Fruit fly (Drosophila melanogaster) whole organism, embryonic: ENCODE results near the gene BOD1.

Experiments
- ATbp ChIP-seq: fragments of 200-800 bp; sonication (Bioruptor generic); optimal IDR thresholded peaks from 2 replicates; lab custom pipeline; 2017; ENCODE audit warnings: missing biosample characterization, mild to moderate bottlenecking, missing genetic modification characterization, missing genetic modification reagents
- Awh ChIP-seq: fragments of 200-800 bp; sonication (Bioruptor generic); IDR thresholded peaks from 2 replicates; pipeline ENCODE4, ENCODE4 v1.3.6; 2022; ENCODE audit warnings: missing biosample characterization, missing genetic modification characterization
- B-H1 ChIP-seq: fragments of 200-800 bp; sonication (Bioruptor generic); IDR thresholded peaks from 3 replicates; pipeline ENCODE4 v1.3.6; 2022; ENCODE audit warnings: missing biosample characterization, missing genetic modification characterization
- CG10147 ChIP-seq: fragments of 200-800 bp; sonication (Bioruptor generic); optimal IDR thresholded peaks from 2 replicates; lab custom pipeline; 2019; ENCODE audit warnings: missing biosample characterization, mild to moderate bottlenecking, missing genetic modification characterization, moderate library complexity
- CG10979 ChIP-seq: fragments of 200-800 bp; sonication (Bioruptor generic); optimal IDR thresholded peaks from 2 replicates; lab custom pipeline; 2018; ENCODE audit warnings: missing biosample characterization, mild to moderate bottlenecking, missing genetic modification characterization, moderate library complexity
- CG11398 ChIP-seq: fragments of 200-800 bp; sonication (Bioruptor generic); optimal IDR thresholded peaks from 2 replicates; lab custom pipeline; 2016; ENCODE audit warnings: missing biosample characterization, missing genetic modification characterization
- CG12155 ChIP-seq: fragments of 200-800 bp; sonication (Bioruptor generic); optimal IDR thresholded peaks from 3 replicates; lab custom pipeline; 2016; ENCODE audit warnings: missing biosample characterization, missing genetic modification characterization
- CG12236 ChIP-seq: fragments of 200-800 bp; sonication (Bioruptor generic); optimal IDR thresholded peaks from 2 replicates; lab custom pipeline; 2016; ENCODE audit warnings: missing biosample characterization, missing genetic modification characterization
- CG15514 ChIP-seq: fragments of 200-800 bp; sonication (Bioruptor generic); optimal IDR thresholded peaks from 3 replicates; lab custom pipeline; 2017; ENCODE audit warnings: missing biosample characterization, missing genetic modification characterization, mild to moderate bottlenecking, moderate library complexity, missing genetic modification reagents
- CG16779 ChIP-seq: fragments of 200-800 bp; sonication (Bioruptor generic); IDR thresholded peaks from 2 replicates; pipeline ENCODE4 v1.3.6; 2022; ENCODE audit warnings: missing biosample characterization, missing genetic modification characterization
- CG30020 ChIP-seq: fragments of 200-800 bp; optimal IDR thresholded peaks from 2 replicates; lab custom pipeline; 2019; ENCODE audit warnings: missing biosample characterization, mild to moderate bottlenecking, missing genetic modification characterization, moderate library complexity
- CG30431 ChIP-seq: fragments of 200-800 bp; sonication (Bioruptor generic); optimal IDR thresholded peaks from 2 replicates; lab custom pipeline; 2017; ENCODE audit warnings: missing biosample characterization, missing genetic modification characterization
- CG32767 ChIP-seq: fragments of 200-800 bp; sonication (Bioruptor generic); IDR thresholded peaks from 2 replicates; pipeline ENCODE4 v1.3.6; 2022; ENCODE audit warnings: missing biosample characterization, missing genetic modification characterization
- CG34224 ChIP-seq: fragments of 200-800 bp; sonication (Bioruptor generic); IDR thresholded peaks from 3 replicates; pipeline ENCODE4 v1.3.6; 2022; ENCODE audit warnings: missing biosample characterization, missing genetic modification characterization; ENCODE audit not compliant: partially characterized antibody
- CG43689 ChIP-seq: fragments of 200-800 bp; sonication (Bioruptor generic); IDR thresholded peaks from 2 replicates; pipeline ENCODE4 v1.3.6; 2022; ENCODE audit warnings: missing biosample characterization, missing genetic modification characterization
- CG4617 ChIP-seq: fragments of 200-800 bp; sonication (Bioruptor generic); optimal IDR thresholded peaks from 3 replicates; lab custom pipeline; 2016; ENCODE audit warnings: missing biosample characterization, missing genetic modification characterization, borderline replicate concordance
- CG6813 ChIP-seq: fragments of 200-800 bp; sonication (Bioruptor generic); optimal IDR thresholded peaks from 2 replicates; lab custom pipeline; 2017; ENCODE audit warnings: missing biosample characterization, missing genetic modification characterization, mild to moderate bottlenecking, moderate library complexity, missing genetic modification reagents
- CG8765 ChIP-seq: fragments of 200-800 bp; sonication (Bioruptor generic); IDR thresholded peaks from 2 replicates; pipeline ENCODE4 v1.3.6; 2022; ENCODE audit warnings: missing biosample characterization, missing genetic modification characterization
- Dad ChIP-seq: fragments of 200-800 bp; sonication (Bioruptor generic); optimal IDR thresholded peaks from 3 replicates; lab custom pipeline; 2016; ENCODE audit warnings: missing biosample characterization, missing genetic modification characterization
- Dek ChIP-seq: fragments of 200-800 bp; sonication (Bioruptor generic); optimal IDR thresholded peaks from 3 replicates; lab custom pipeline; 2019; ENCODE audit warnings: missing biosample characterization, mild to moderate bottlenecking, missing genetic modification characterization, moderate library complexity
- Dip3 ChIP-seq: fragments of 200-800 bp; sonication (Bioruptor generic); optimal IDR thresholded peaks from 3 replicates; lab custom pipeline; 2016; ENCODE audit warnings: missing biosample characterization, missing genetic modification characterization
- Elba2 ChIP-seq: fragments of 200-800 bp; sonication (Bioruptor generic); optimal IDR thresholded peaks from 3 replicates; lab custom pipeline; 2016; ENCODE audit warnings: missing biosample characterization, missing genetic modification characterization
- Fer3 ChIP-seq: fragments of 200-800 bp; sonication (Bioruptor generic); optimal IDR thresholded peaks from 2 replicates; lab custom pipeline; 2018; ENCODE audit warnings: missing biosample characterization, mild to moderate bottlenecking, missing genetic modification characterization, moderate library complexity
- HLH3B ChIP-seq: fragments of 200-800 bp; sonication (Bioruptor generic); IDR thresholded peaks from 2 replicates; pipeline ENCODE4 v1.3.6; 2022; ENCODE audit warnings: missing biosample characterization, missing genetic modification characterization
- HLHmδ ChIP-seq: fragments of 200-800 bp; sonication (Bioruptor generic); optimal IDR thresholded peaks from 2 replicates; lab custom pipeline; 2018; ENCODE audit warnings: missing biosample characterization, mild to moderate bottlenecking, missing genetic modification characterization, moderate library complexity
- Hr39 ChIP-seq: fragments of >200 bp; optimal IDR thresholded peaks from 2 replicates; lab custom pipeline; 2017
- Med ChIP-seq: fragments of 200-800 bp; sonication (Bioruptor generic); peaks from one replicate; lab custom pipeline; 2016; ENCODE audit warnings: missing biosample characterization, missing genetic modification characterization, mild to moderate bottlenecking, inconsistent platforms, moderate library complexity
- Meics ChIP-seq: fragments of 200-800 bp; sonication (Bioruptor generic); optimal IDR thresholded peaks from 2 replicates; lab custom pipeline; 2017; ENCODE audit warnings: missing biosample characterization, mild to moderate bottlenecking, missing genetic modification characterization
- TFAM ChIP-seq: fragments of 200-800 bp; sonication (Bioruptor generic); optimal IDR thresholded peaks from 2 replicates; lab custom pipeline; 2017; ENCODE audit warnings: missing biosample characterization, missing genetic modification characterization, inconsistent platforms
- bowl ChIP-seq: fragments of 200-800 bp; sonication (Bioruptor generic); IDR thresholded peaks from 2 replicates; pipeline ENCODE4 v1.3.6; 2022; ENCODE audit warnings: missing biosample characterization, missing genetic modification characterization
- cg ChIP-seq: fragments of 200-800 bp; sonication (Bioruptor generic); optimal IDR thresholded peaks from 3 replicates; lab custom pipeline; 2019; ENCODE audit warnings: missing biosample characterization, mild to moderate bottlenecking, missing genetic modification characterization, moderate library complexity
- croc ChIP-seq: fragments of 200-800 bp; sonication (Bioruptor generic); conservative IDR thresholded peaks from 3 replicates; pipeline ENCODE4 v1.3.6; 2022; ENCODE audit warnings: missing biosample characterization, missing genetic modification characterization
- ewg ChIP-seq: fragments of 200-800 bp; sonication (Bioruptor generic); optimal IDR thresholded peaks from 3 replicates; lab custom pipeline; 2017; ENCODE audit warnings: mild to moderate bottlenecking, missing biosample characterization, missing genetic modification reagents, missing genetic modification characterization
- fd96Cb ChIP-seq: fragments of 200-800 bp; sonication (Bioruptor generic); optimal IDR thresholded peaks from 2 replicates; lab custom pipeline; 2018; ENCODE audit warnings: missing biosample characterization, mild to moderate bottlenecking, missing genetic modification characterization, moderate library complexity
- fru ChIP-seq: fragments of >200 bp; optimal IDR thresholded peaks from 2 replicates; lab custom pipeline; 2017
- gt ChIP-seq: fragments of 200-800 bp; sonication (Bioruptor generic); IDR thresholded peaks from 2 replicates; pipeline ENCODE4 v1.3.6; 2022; ENCODE audit warnings: missing biosample characterization, missing genetic modification characterization
- h ChIP-seq: fragments of >200 bp; optimal IDR thresholded peaks from 2 replicates; lab custom pipeline; 2017
- her ChIP-seq: fragments of 200-800 bp; sonication (Bioruptor generic); optimal IDR thresholded peaks from 2 replicates; lab custom pipeline; 2016; ENCODE audit warnings: missing biosample characterization, missing genetic modification characterization
- jumu ChIP-seq: fragments of 200-800 bp; sonication (Bioruptor generic); optimal IDR thresholded peaks from 3 replicates; lab custom pipeline; 2016; ENCODE audit warnings: missing biosample characterization, missing genetic modification characterization
- knrl ChIP-seq: fragments of 200-800 bp; sonication (Bioruptor generic); IDR thresholded peaks from 3 replicates; pipeline ENCODE4 v1.3.6; 2022; ENCODE audit warnings: missing biosample characterization, missing genetic modification characterization; ENCODE audit not compliant: partially characterized antibody
- lmd ChIP-seq: fragments of 200-800 bp; sonication (Bioruptor generic); IDR thresholded peaks from 2 replicates; pipeline ENCODE4 v1.3.6; 2022; ENCODE audit warnings: missing biosample characterization, missing genetic modification characterization
- mld ChIP-seq: fragments of 200-800 bp; sonication (Bioruptor generic); IDR thresholded peaks from 3 replicates; pipeline ENCODE4 v1.3.6; 2022; ENCODE audit warnings: missing biosample characterization, missing genetic modification characterization; ENCODE audit not compliant: partially characterized antibody
- nmo ChIP-seq: fragments of 200-800 bp; sonication (Bioruptor generic); optimal IDR thresholded peaks from 2 replicates; lab custom pipeline; 2018; ENCODE audit warnings: missing biosample characterization, mild to moderate bottlenecking, missing genetic modification characterization, moderate library complexity
- pb ChIP-seq: fragments of 200-800 bp; sonication (Bioruptor generic); optimal IDR thresholded peaks from 3 replicates; lab custom pipeline; 2016; ENCODE audit warnings: missing biosample characterization, missing genetic modification characterization
- ranshi ChIP-seq: fragments of 200-800 bp; sonication (Bioruptor generic); IDR thresholded peaks from 2 replicates; pipeline ENCODE4 v1.3.6; 2022; ENCODE audit warnings: missing biosample characterization, missing genetic modification characterization
- salm ChIP-seq: fragments of 200-800 bp; sonication (Bioruptor generic); optimal IDR thresholded peaks from 2 replicates; lab custom pipeline; 2018; ENCODE audit warnings: missing biosample characterization, mild to moderate bottlenecking, missing genetic modification characterization
- scrt ChIP-seq: fragments of 200-800 bp; sonication (Bioruptor generic); optimal IDR thresholded peaks from 2 replicates; lab custom pipeline; 2018; ENCODE audit warnings: missing biosample characterization, mild to moderate bottlenecking, missing genetic modification characterization, moderate library complexity
- tgo ChIP-seq: fragments of 200-800 bp; sonication (Bioruptor generic); IDR thresholded peaks from 3 replicates; pipeline ENCODE4 v1.3.6; 2022; ENCODE audit warnings: missing biosample characterization, missing genetic modification characterization
- tio ChIP-seq: fragments of 200-800 bp; sonication (Bioruptor generic); optimal IDR thresholded peaks from 2 replicates; lab custom pipeline; 2017; ENCODE audit warnings: missing biosample characterization, missing genetic modification characterization, inconsistent platforms
- trem ChIP-seq: fragments of 200-800 bp; optimal IDR thresholded peaks from 3 replicates; lab custom pipeline; 2019; ENCODE audit warnings: missing biosample characterization, mild to moderate bottlenecking, missing genetic modification characterization, moderate library complexity
- unc-4 ChIP-seq: fragments of 200-800 bp; sonication (Bioruptor generic); IDR thresholded peaks from 2 replicates; pipeline ENCODE4 v1.3.6; 2022; ENCODE audit warnings: missing biosample characterization, missing genetic modification characterization; ENCODE audit not compliant: partially characterized antibody
- wor ChIP-seq: fragments of 200-800 bp; sonication (Bioruptor generic); IDR thresholded peaks from 2 replicates; pipeline ENCODE4 v1.3.6; 2022; ENCODE audit warnings: missing biosample characterization, missing genetic modification characterization

Gene BOD1

dm6 chr3R:27987329-27987728 lies 49.3 kb downstream of the BOD1 start (continued):
- peak; percentile 72 for TF ChIP-seq HLH3B (GFP tag; lab: Robert Waterston, UW)
- no peak for TF ChIP-seq her
- TF ChIP-seq B-H1 (GFP tag; lab: Robert Waterston, UW): peak; percentile 17; the same call in 2 of the 3 replicates
- peak; percentile 19 for TF ChIP-seq Dip3
- TF ChIP-seq CG43689 (GFP tag; lab: Robert Waterston, UW): no peak
- TF ChIP-seq unc-4 (GFP tag; lab: Robert Waterston, UW): no peak
- no peak for TF ChIP-seq Dad (GFP tag; lab: Kevin White, UChicago)
- no peak for TF ChIP-seq salm
- TF ChIP-seq tio (GFP tag; lab: Kevin White, UChicago): peak; percentile 75
- no peak for TF ChIP-seq CG11398 (GFP tag; lab: Kevin White, UChicago)
- TF ChIP-seq Hr39 (lab: Kevin White, UChicago): no peak
- peak; percentile 31; the same call in 1 of the 3 replicates for TF ChIP-seq croc (GFP tag; lab: Robert Waterston, UW)
- no peak for TF ChIP-seq HLHmδ (GFP tag; lab: Kevin White, UChicago)
- peak; percentile 81 for TF ChIP-seq Meics (GFP tag; lab: Kevin White, UChicago)
- TF ChIP-seq scrt (GFP tag; lab: Kevin White, UChicago): peak; percentile 36
- no peak for TF ChIP-seq CG16779 (GFP tag; lab: Robert Waterston, UW)
- TF ChIP-seq tgo: peak; percentile 79
- peak; percentile 69 for TF ChIP-seq CG10147
- peak; percentile 83 for TF ChIP-seq nmo (GFP tag; lab: Kevin White, UChicago)
- peak; percentile 44 for TF ChIP-seq Med (GFP tag; lab: Kevin White, UChicago)
- no peak for TF ChIP-seq CG6813 (GFP tag; lab: Kevin White, UChicago)
- no peak for TF ChIP-seq ATbp (GFP tag; lab: Kevin White, UChicago)
- TF ChIP-seq CG12236 (GFP tag; lab: Kevin White, UChicago): no peak
- TF ChIP-seq jumu (GFP tag; lab: Kevin White, UChicago): no peak
- no peak for TF ChIP-seq fru (lab: Kevin White, UChicago)
- TF ChIP-seq CG32767: peak; percentile 49; the same call in 1 of the 2 replicates
- no peak for TF ChIP-seq pb (GFP tag; lab: Kevin White, UChicago)
- no peak for TF ChIP-seq CG4617
- no peak for TF ChIP-seq cg
- TF ChIP-seq lmd (GFP tag; lab: Robert Waterston, UW): peak; percentile 76
- TF ChIP-seq mld (GFP tag; lab: Robert Waterston, UW): no peak
- no peak for TF ChIP-seq knrl
- TF ChIP-seq CG15514 (GFP tag; lab: Kevin White, UChicago): peak; percentile 28
- peak; percentile 38; the same call in 1 of the 2 replicates for TF ChIP-seq Awh (GFP tag; lab: Robert Waterston, UW)
- peak; percentile 55; the same call in 1 of the 2 replicates for TF ChIP-seq wor (GFP tag; lab: Robert Waterston, UW)
- TF ChIP-seq Elba2 (GFP tag; lab: Kevin White, UChicago): no peak
- peak; percentile 73 for TF ChIP-seq CG10979 (tag; lab: Kevin White, UChicago)
- TF ChIP-seq ewg (GFP tag; lab: Kevin White, UChicago): peak; percentile 34
- peak; percentile 69 for TF ChIP-seq Fer3
- TF ChIP-seq gt (GFP tag; lab: Robert Waterston, UW): no peak
- no peak for TF ChIP-seq CG8765 (GFP tag; lab: Robert Waterston, UW)
- TF ChIP-seq CG30020 (tag; lab: Kevin White, UChicago): no peak
- no peak for TF ChIP-seq bowl (GFP tag; lab: Robert Waterston, UW)
- TF ChIP-seq CG12155 (GFP tag; lab: Kevin White, UChicago): peak; percentile 57
- TF ChIP-seq CG30431 (GFP tag; lab: Kevin White, UChicago): no peak
- TF ChIP-seq TFAM: no peak
- TF ChIP-seq CG34224 (GFP tag; lab: Robert Waterston, UW): no peak
- TF ChIP-seq Dek (tag; lab: Kevin White, UChicago): peak; percentile 72
- TF ChIP-seq fd96Cb (tag; lab: Kevin White, UChicago): peak; percentile 47
- TF ChIP-seq trem: peak; percentile 39
- no peak for TF ChIP-seq h
- TF ChIP-seq ranshi: peak; percentile 75
